Worm (Caenorhabditis elegans): Measurements from ENCODE around the gene K04G11.3.

ce11 chrX:14356683-14357287, 9.3 kb upstream of the K04G11.3 start:
- TF ChIP-seq php-3 (GFP tag; IDR thresholded peaks at IDR 0.05) (no peak), T20F7.1 (GFP tag; optimal IDR thresholded peaks at IDR 0.05) (no peak), nhr-76 (tag; optimal IDR thresholded peaks at IDR 0.05) (no peak), pqm-1 (tag; optimal IDR thresholded peaks at IDR 0.05) (no peak), nhr-11 (tag; optimal IDR thresholded peaks at IDR 0.05) (no peak), vab-7 (GFP tag; IDR thresholded peaks at IDR 0.05) (no peak), rbr-2 (tag; optimal IDR thresholded peaks at IDR 0.05) (no peak), nhr-237 (tag; optimal IDR thresholded peaks at IDR 0.05) (no peak), gei-8 (GFP tag; optimal IDR thresholded peaks at IDR 0.05) (no peak), egl-27 (tag; optimal IDR thresholded peaks at IDR 0.05) (no peak), snpc-1.2 (GFP tag; IDR thresholded peaks at IDR 0.05) (no peak)

All from whole organism, L4 larva.